Fruit fly (Drosophila melanogaster) whole organism, embryonic: ENCODE results near the gene ss.

Experiments used
- CG10979 ChIP-seq: fragments of 200-800 bp; sonication (Bioruptor generic); optimal IDR thresholded peaks from 2 replicates; lab custom pipeline; 2018; ENCODE audit warnings: missing biosample characterization, mild to moderate bottlenecking, missing genetic modification characterization, moderate library complexity
- CG13123 ChIP-seq: fragments of 200-800 bp; sonication (Bioruptor generic); optimal IDR thresholded peaks from 2 replicates; lab custom pipeline; 2016; ENCODE audit warnings: missing biosample characterization, missing genetic modification characterization
- CG15601 ChIP-seq: fragments of 200-800 bp; sonication (Bioruptor generic); optimal IDR thresholded peaks from 3 replicates; lab custom pipeline; 2019; ENCODE audit warnings: missing biosample characterization, mild to moderate bottlenecking, missing genetic modification characterization, moderate library complexity
- CG15696 ChIP-seq: fragments of 200-800 bp; sonication (Bioruptor generic); optimal IDR thresholded peaks from 2 replicates; lab custom pipeline; 2019; ENCODE audit warnings: missing biosample characterization, mild to moderate bottlenecking, missing genetic modification characterization, moderate library complexity
- CG16815 ChIP-seq: fragments of 200-800 bp; sonication (Bioruptor generic); optimal IDR thresholded peaks from 3 replicates; lab custom pipeline; 2017; ENCODE audit warnings: missing biosample characterization, mild to moderate bottlenecking, missing genetic modification characterization
- CG17328 ChIP-seq: fragments of 200-800 bp; sonication (Bioruptor generic); IDR thresholded peaks from 2 replicates; pipeline ENCODE4 v1.3.6; 2022; ENCODE audit warnings: missing biosample characterization, missing genetic modification characterization
- CG30403 ChIP-seq: fragments of 200-800 bp; sonication (Bioruptor generic); optimal IDR thresholded peaks from 3 replicates; lab custom pipeline; 2016; ENCODE audit warnings: missing biosample characterization, missing genetic modification characterization
- CG3847 ChIP-seq: fragments of 200-800 bp; sonication (Bioruptor generic); IDR thresholded peaks from 2 replicates; pipeline ENCODE4 v1.3.6; 2022; ENCODE audit warnings: missing biosample characterization, missing genetic modification characterization
- CG4404 ChIP-seq: fragments of 200-800 bp; sonication (Bioruptor generic); IDR thresholded peaks from 2 replicates; pipeline ENCODE4 v1.3.6; 2022; ENCODE audit warnings: missing biosample characterization, missing genetic modification characterization
- CG5245 ChIP-seq: fragments of 200-800 bp; sonication (Bioruptor generic); optimal IDR thresholded peaks from 3 replicates; lab custom pipeline; 2016; ENCODE audit warnings: missing biosample characterization, missing genetic modification characterization
- CG6689 ChIP-seq: fragments of 200-800 bp; sonication (Bioruptor generic); IDR thresholded peaks from 2 replicates; pipeline ENCODE4 v1.3.6; 2022; ENCODE audit warnings: missing biosample characterization, missing genetic modification characterization
- CG7271 ChIP-seq: fragments of 200-800 bp; sonication (Bioruptor generic); optimal IDR thresholded peaks from 2 replicates; lab custom pipeline; 2018; ENCODE audit warnings: missing biosample characterization, mild to moderate bottlenecking, missing genetic modification characterization, moderate library complexity
- CG7786 ChIP-seq: fragments of 200-800 bp; sonication (Bioruptor generic); optimal IDR thresholded peaks from 2 replicates; lab custom pipeline; 2016; ENCODE audit warnings: missing biosample characterization, missing genetic modification characterization
- CG8281 ChIP-seq: fragments of 200-800 bp; sonication (Bioruptor generic); optimal IDR thresholded peaks from 2 replicates; lab custom pipeline; 2018; ENCODE audit warnings: missing biosample characterization, mild to moderate bottlenecking, missing genetic modification characterization, moderate library complexity
- CG8359 ChIP-seq: fragments of 200-800 bp; sonication (Bioruptor generic); optimal IDR thresholded peaks from 2 replicates; lab custom pipeline; 2017; ENCODE audit warnings: missing biosample characterization, mild to moderate bottlenecking, missing genetic modification characterization, borderline replicate concordance
- Dbx ChIP-seq: fragments of 200-800 bp; sonication (Bioruptor generic); IDR thresholded peaks from 3 replicates; pipeline ENCODE4 v1.3.6; 2022; ENCODE audit warnings: missing biosample characterization, missing genetic modification characterization
- Deaf1 ChIP-seq: fragments of 200-800 bp; optimal IDR thresholded peaks from 3 replicates; lab custom pipeline; 2019; ENCODE audit warnings: missing biosample characterization, mild to moderate bottlenecking, missing genetic modification characterization, moderate library complexity
- Doc2 ChIP-seq: fragments of 200-800 bp; sonication (Bioruptor generic); IDR thresholded peaks from 2 replicates; pipeline ENCODE4 v1.3.6; 2022; ENCODE audit warnings: missing biosample characterization, missing genetic modification characterization
- Dref ChIP-seq: fragments of 200-800 bp; sonication (Bioruptor generic); IDR thresholded peaks from 2 replicates; pipeline ENCODE4 v1.3.6; 2022; ENCODE audit warnings: missing biosample characterization, missing genetic modification characterization
- Ets65A ChIP-seq: fragments of 200-800 bp; sonication (Bioruptor generic); peaks from one replicate; lab custom pipeline; 2016; ENCODE audit warnings: missing biosample characterization, missing genetic modification characterization
- H15 ChIP-seq: fragments of 200-800 bp; sonication (Bioruptor generic); IDR thresholded peaks from 3 replicates; pipeline ENCODE4 v1.3.6; 2022; ENCODE audit warnings: missing biosample characterization, missing genetic modification characterization
- HmgZ ChIP-seq: fragments of 200-800 bp; sonication (Bioruptor generic); optimal IDR thresholded peaks from 2 replicates; lab custom pipeline; 2018; ENCODE audit warnings: missing biosample characterization, mild to moderate bottlenecking, missing genetic modification characterization
- Hr51 ChIP-seq, 2 experiments: fragments of 200-800 bp; sonication (Bioruptor generic); optimal IDR thresholded peaks; 2 replicates in 1 of 2; 3 replicates in 1 of 2; lab custom pipeline; 2016 to 2018; ENCODE audit warnings: missing biosample characterization in 2 of 2, missing genetic modification characterization in 2 of 2, mild to moderate bottlenecking in 1 of 2, moderate library complexity in 1 of 2
- Med ChIP-seq: fragments of 200-800 bp; sonication (Bioruptor generic); peaks from one replicate; lab custom pipeline; 2016; ENCODE audit warnings: missing biosample characterization, missing genetic modification characterization, mild to moderate bottlenecking, inconsistent platforms, moderate library complexity
- Myb ChIP-seq: fragments of 200-800 bp; sonication (Bioruptor generic); optimal IDR thresholded peaks from 2 replicates; lab custom pipeline; 2016; ENCODE audit warnings: missing biosample characterization, missing genetic modification characterization
- Oaz ChIP-seq: fragments of 200-800 bp; sonication (Bioruptor generic); IDR thresholded peaks from 2 replicates; pipeline ENCODE4 v1.3.6; 2022; ENCODE audit warnings: missing biosample characterization, missing genetic modification characterization
- abd-A ChIP-seq: fragments of 200-800 bp; sonication (Bioruptor generic); optimal IDR thresholded peaks from 3 replicates; lab custom pipeline; 2019; ENCODE audit warnings: missing biosample characterization, mild to moderate bottlenecking, missing genetic modification characterization, moderate library complexity
- aop ChIP-seq: fragments of 200-800 bp; sonication (Bioruptor generic); IDR thresholded peaks from 2 replicates; pipeline ENCODE4 v1.3.6; 2022; ENCODE audit warnings: missing biosample characterization, missing genetic modification characterization
- bsh ChIP-seq, 2 experiments: fragments of 200-800 bp; sonication (Bioruptor generic); optimal IDR thresholded peaks; 2 replicates each; lab custom pipeline; 2017 to 2018; ENCODE audit warnings: mild to moderate bottlenecking in 2 of 2, missing biosample characterization in 2 of 2, missing genetic modification characterization in 2 of 2, moderate library complexity in 1 of 2
- cas ChIP-seq: fragments of 200-800 bp; sonication (Bioruptor generic); IDR thresholded peaks from 2 replicates; pipeline ENCODE4 v1.3.6; 2022; ENCODE audit warnings: missing biosample characterization, missing genetic modification characterization
- chinmo ChIP-seq: fragments of 200-800 bp; sonication (Bioruptor generic); IDR thresholded peaks from 4 replicates; pipeline ENCODE4 v1.3.6; 2022; ENCODE audit warnings: missing biosample characterization, missing genetic modification characterization; ENCODE audit not compliant: partially characterized antibody
- chn ChIP-seq: fragments of 200-800 bp; sonication (Bioruptor generic); optimal IDR thresholded peaks from 2 replicates; lab custom pipeline; 2016; ENCODE audit warnings: missing biosample characterization, missing genetic modification characterization
- dmrt99B ChIP-seq: fragments of 200-800 bp; sonication (Bioruptor generic); optimal IDR thresholded peaks from 2 replicates; lab custom pipeline; 2018; ENCODE audit warnings: missing biosample characterization, mild to moderate bottlenecking, missing genetic modification characterization, moderate library complexity
- lab ChIP-seq: fragments of 200-800 bp; sonication (Bioruptor generic); optimal IDR thresholded peaks from 3 replicates; lab custom pipeline; 2017; ENCODE audit warnings: missing biosample characterization, missing genetic modification characterization, mild to moderate bottlenecking, moderate library complexity, missing genetic modification reagents
- lola ChIP-seq, 3 experiments: fragments of >200 bp in 2 of 3; fragments of 200-800 bp in 1 of 3; sonication (Bioruptor generic) in 1 of 3; optimal IDR thresholded peaks; 2 replicates each; lab custom pipeline; 2017 to 2019; ENCODE audit warnings: missing biosample characterization in 3 of 3, missing genetic modification characterization in 3 of 3, mild to moderate bottlenecking in 1 of 3, moderate library complexity in 1 of 3
- luna ChIP-seq: fragments of 200-800 bp; sonication (Bioruptor generic); optimal IDR thresholded peaks from 2 replicates; lab custom pipeline; 2016; ENCODE audit warnings: missing biosample characterization, missing genetic modification characterization
- nom ChIP-seq: fragments of 200-800 bp; sonication (Bioruptor generic); optimal IDR thresholded peaks from 2 replicates; lab custom pipeline; 2017; ENCODE audit warnings: missing biosample characterization, missing genetic modification characterization, mild to moderate bottlenecking, moderate library complexity, missing genetic modification reagents
- oc ChIP-seq: fragments of 200-800 bp; sonication (Bioruptor generic); optimal IDR thresholded peaks from 2 replicates; lab custom pipeline; 2018; ENCODE audit warnings: missing biosample characterization, mild to moderate bottlenecking, missing genetic modification characterization, moderate library complexity
- peb ChIP-seq: fragments of 200-800 bp; sonication (Bioruptor generic); IDR thresholded peaks from 2 replicates; pipeline ENCODE4 v1.3.6; 2022; ENCODE audit warnings: missing biosample characterization, missing genetic modification characterization
- pho ChIP-seq: fragments of 200-800 bp; sonication (Bioruptor generic); optimal IDR thresholded peaks from 2 replicates; lab custom pipeline; 2016; ENCODE audit warnings: missing biosample characterization, missing genetic modification characterization
- tap ChIP-seq: fragments of 200-800 bp; optimal IDR thresholded peaks from 3 replicates; lab custom pipeline; 2019; ENCODE audit warnings: missing biosample characterization, mild to moderate bottlenecking, missing genetic modification characterization, moderate library complexity
- unc-4 ChIP-seq: fragments of 200-800 bp; sonication (Bioruptor generic); IDR thresholded peaks from 2 replicates; pipeline ENCODE4 v1.3.6; 2022; ENCODE audit warnings: missing biosample characterization, missing genetic modification characterization; ENCODE audit not compliant: partially characterized antibody
- vvl ChIP-seq: fragments of 200-800 bp; sonication (Bioruptor generic); IDR thresholded peaks from 2 replicates; pipeline ENCODE4 v1.3.6; 2022; ENCODE audit warnings: missing biosample characterization, missing genetic modification characterization

Gene ss

DNA sequence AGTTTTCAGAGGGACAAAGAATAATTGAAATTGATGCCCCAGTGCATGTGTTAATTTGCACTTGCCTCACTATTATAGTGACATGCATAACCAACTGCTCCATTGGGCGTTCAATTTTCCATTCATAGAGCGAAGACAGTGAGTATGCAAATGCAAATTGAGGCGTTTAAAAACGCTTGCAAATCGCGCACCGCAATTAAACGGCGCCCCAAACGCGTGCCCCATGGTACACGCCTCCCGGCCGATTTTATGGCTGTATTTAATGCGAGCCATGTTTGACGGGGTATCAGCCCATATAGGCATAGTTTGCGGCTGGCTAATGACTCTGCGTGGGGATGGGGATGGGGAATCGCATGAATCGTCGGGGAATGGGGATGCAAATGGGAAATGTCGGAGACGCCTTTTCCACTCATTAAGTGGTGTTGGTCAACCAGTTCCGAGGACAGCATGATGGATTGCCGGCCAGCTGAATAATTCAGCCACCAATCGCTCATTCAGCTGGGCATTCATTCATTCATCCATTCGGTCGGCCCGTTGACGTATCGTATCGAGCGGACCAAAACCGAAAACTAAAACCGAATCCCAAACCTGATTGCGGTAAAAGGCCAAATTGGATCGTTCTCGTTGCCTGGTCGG lies 67.9 kb downstream of the ss start:
- no peak for TF ChIP-seq Myb (GFP tag; lab: Kevin White, UChicago)
- TF ChIP-seq chinmo (GFP tag; lab: Robert Waterston, UW) = 0 out of 4 replicates have a peak, but pooled peaks have one; percentile 20
- TF ChIP-seq CG13123 (GFP tag; lab: Kevin White, UChicago) = no peak
- TF ChIP-seq luna (GFP tag; lab: Kevin White, UChicago) = no peak
- 0 out of 2 replicates have a peak, but pooled peaks have one; percentile 23 for TF ChIP-seq vvl
- 0 out of 2 replicates have a peak, but pooled peaks have one; percentile 7 for TF ChIP-seq CG4404 (GFP tag; lab: Robert Waterston, UW)
- peak; percentile 38 for TF ChIP-seq Deaf1 (tag; lab: Kevin White, UChicago)
- TF ChIP-seq lola (GFP tag; optimal IDR thresholded peaks at IDR 0.05; lab: Kevin White, UChicago) = no peak
- no peak for TF ChIP-seq Oaz (GFP tag; lab: Robert Waterston, UW)
- no peak for TF ChIP-seq unc-4 (GFP tag; lab: Robert Waterston, UW)
- no peak for TF ChIP-seq Ets65A
- TF ChIP-seq CG8359 = peak; percentile 96
- TF ChIP-seq Dref (GFP tag; lab: Robert Waterston, UW) = 0 out of 2 replicates have a peak, but pooled peaks have one; percentile 22
- TF ChIP-seq CG8281 (tag; lab: Kevin White, UChicago) = peak; percentile 74
- peak; percentile 82 for TF ChIP-seq lab
- TF ChIP-seq CG30403 (GFP tag; lab: Kevin White, UChicago) = no peak

DNA sequence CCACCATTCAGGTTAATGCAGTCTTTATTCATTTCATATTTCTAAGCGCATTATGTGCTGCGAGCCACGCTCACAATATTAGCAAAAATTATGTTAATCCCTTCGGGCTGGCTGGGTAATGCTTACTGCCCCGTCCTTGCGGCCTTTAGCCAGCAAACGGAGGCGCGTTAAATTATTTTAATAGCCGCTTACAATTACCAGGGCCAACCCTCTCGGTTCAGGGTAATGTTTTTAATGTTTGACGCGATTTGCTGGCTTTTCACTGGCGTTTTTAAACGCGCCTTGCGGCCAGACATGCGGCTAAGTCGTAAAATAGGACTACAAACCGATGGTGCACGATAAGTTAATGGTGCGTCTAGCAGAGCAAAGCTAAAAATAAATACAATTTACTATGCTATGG lies 68.7 kb downstream of the ss start:
- TF ChIP-seq Dbx (GFP tag; lab: Robert Waterston, UW) = peak; percentile 20; the same call in 1 of the 3 replicates
- TF ChIP-seq CG8359 = peak; percentile 94
- TF ChIP-seq Med = peak; percentile 45
- no peak for TF ChIP-seq CG7786 (GFP tag; lab: Kevin White, UChicago)
- no peak for TF ChIP-seq CG5245 (GFP tag; lab: Kevin White, UChicago)
- peak; percentile 81 for TF ChIP-seq oc (tag; lab: Kevin White, UChicago)
- TF ChIP-seq, all 482 proteins: peak for 4

- peak in 1 of 2 experiments; percentile 1 for TF ChIP-seq bsh (GFP tag; optimal IDR thresholded peaks at IDR 0.05; lab: Kevin White, UChicago)
- TF ChIP-seq aop (GFP tag; lab: Robert Waterston, UW) = no peak
- no peak for TF ChIP-seq CG10979 (tag; lab: Kevin White, UChicago)
- peak; percentile 32 for TF ChIP-seq Ets65A
- peak; percentile 80 for TF ChIP-seq nom
- 0 out of 4 replicates have a peak, but pooled peaks have one; percentile 7 for TF ChIP-seq chinmo (GFP tag; lab: Robert Waterston, UW)
Measured at dm6 chr3R:16334329-16334728, 69.2 kb downstream of the ss start.

- TF ChIP-seq peb (GFP tag; lab: Robert Waterston, UW) = 0 out of 2 replicates have a peak, but pooled peaks have one; percentile 30
- peak; percentile 24 for TF ChIP-seq CG16815 (GFP tag; lab: Kevin White, UChicago)
- TF ChIP-seq CG6689 = no peak; the same call in 1 of the 2 replicates
- peak; percentile 15 for TF ChIP-seq CG7271 (tag; lab: Kevin White, UChicago)
- peak; percentile 65; the same call in 2 of the 3 replicates for TF ChIP-seq H15 (GFP tag; lab: Robert Waterston, UW)
- no peak for TF ChIP-seq dmrt99B (tag; lab: Kevin White, UChicago)
- TF ChIP-seq tap (tag; lab: Kevin White, UChicago) = peak; percentile 16
- 0 out of 2 replicates have a peak, but pooled peaks have one; percentile 7 for TF ChIP-seq CG3847
- peak; percentile 21 for TF ChIP-seq pho
- no peak for TF ChIP-seq chn (GFP tag; lab: Kevin White, UChicago)
- TF ChIP-seq cas (GFP tag; lab: Robert Waterston, UW) = no peak
- peak; percentile 34; the same call in 1 of the 2 replicates for TF ChIP-seq CG17328 (GFP tag; lab: Robert Waterston, UW)
- no peak for TF ChIP-seq abd-A (tag; lab: Kevin White, UChicago)
- TF ChIP-seq CG15601 (tag; lab: Kevin White, UChicago) = peak; percentile 89
- TF ChIP-seq HmgZ (tag; lab: Kevin White, UChicago) = peak; percentile 62
- TF ChIP-seq CG15696 = peak; percentile 51
- TF ChIP-seq lola (GFP tag; optimal IDR thresholded peaks at IDR 0.05; lab: Kevin White, UChicago) = peak in 1 of 3 experiments; percentile 70
- peak in 1 of 2 experiments; percentile 63 for TF ChIP-seq Hr51 (GFP tag; optimal IDR thresholded peaks at IDR 0.05; lab: Kevin White, UChicago)
- TF ChIP-seq Doc2 (GFP tag; lab: Robert Waterston, UW) = no peak
Measured at dm6 chr3R:16331809-16332343, 71.6 kb downstream of the ss start.
